Worm (Caenorhabditis elegans) whole organism, L2 larva: ENCODE results near the gene frpr-3.

ENCODE experiments used
- ama-1 ChIP-seq: fragments of 150-350 bp; optimal IDR thresholded peaks from 2 replicates; lab custom pipeline; 2018; ENCODE audit warnings: inconsistent platforms
- dmd-4 ChIP-seq: sonication (generic microtip); optimal IDR thresholded peaks from 2 replicates; lab custom pipeline; 2017; ENCODE audit warnings: missing biosample characterization, missing genetic modification characterization
- elt-1 ChIP-seq: fragments of 150-350 bp; optimal IDR thresholded peaks from 2 replicates; lab custom pipeline; 2014; ENCODE audit warnings: missing biosample characterization, missing genetic modification characterization
- lin-11 ChIP-seq: fragments of 150-350 bp; sonication (generic microtip); optimal IDR thresholded peaks from 2 replicates; lab custom pipeline; 2014; ENCODE audit warnings: missing biosample characterization, missing genetic modification characterization, inconsistent platforms, mixed read lengths
- lin-39 ChIP-seq: fragments of 150-350 bp; optimal IDR thresholded peaks from 2 replicates; lab custom pipeline; 2014; ENCODE audit warnings: missing biosample characterization, missing genetic modification reagents, missing genetic modification characterization
- lsy-2 ChIP-seq, 2 experiments: fragments of 150-350 bp in 1 of 2; sonication (generic microtip) in 1 of 2; optimal IDR thresholded peaks; 2 replicates each; lab custom pipeline; 2014 to 2017; ENCODE audit warnings: missing biosample characterization in 2 of 2, missing genetic modification characterization in 2 of 2
- nhr-21 ChIP-seq: fragments of 150-350 bp; optimal IDR thresholded peaks from 2 replicates; lab custom pipeline; 2014; ENCODE audit warnings: missing biosample characterization, missing genetic modification characterization
- nhr-25 ChIP-seq: fragments of 150-350 bp; sonication (generic microtip); optimal IDR thresholded peaks from 3 replicates; lab custom pipeline; 2014; ENCODE audit warnings: missing biosample characterization, missing genetic modification characterization
- sma-9 ChIP-seq, 2 experiments: fragments of 150-350 bp in 1 of 2; sonication (generic microtip) in 1 of 2; optimal IDR thresholded peaks; 2 replicates each; lab custom pipeline; 2014 to 2016; ENCODE audit warnings: missing genetic modification characterization in 2 of 2, mild to moderate bottlenecking in 1 of 2, missing biosample characterization in 1 of 2, missing compliant biosample characterization in 1 of 2, missing genetic modification reagents in 1 of 2, moderate library complexity in 1 of 2
- unc-62 ChIP-seq: fragments of 150-350 bp; optimal IDR thresholded peaks from 2 replicates; lab custom pipeline; 2014; ENCODE audit warnings: missing biosample characterization, missing genetic modification reagents, missing genetic modification characterization

DNA sequence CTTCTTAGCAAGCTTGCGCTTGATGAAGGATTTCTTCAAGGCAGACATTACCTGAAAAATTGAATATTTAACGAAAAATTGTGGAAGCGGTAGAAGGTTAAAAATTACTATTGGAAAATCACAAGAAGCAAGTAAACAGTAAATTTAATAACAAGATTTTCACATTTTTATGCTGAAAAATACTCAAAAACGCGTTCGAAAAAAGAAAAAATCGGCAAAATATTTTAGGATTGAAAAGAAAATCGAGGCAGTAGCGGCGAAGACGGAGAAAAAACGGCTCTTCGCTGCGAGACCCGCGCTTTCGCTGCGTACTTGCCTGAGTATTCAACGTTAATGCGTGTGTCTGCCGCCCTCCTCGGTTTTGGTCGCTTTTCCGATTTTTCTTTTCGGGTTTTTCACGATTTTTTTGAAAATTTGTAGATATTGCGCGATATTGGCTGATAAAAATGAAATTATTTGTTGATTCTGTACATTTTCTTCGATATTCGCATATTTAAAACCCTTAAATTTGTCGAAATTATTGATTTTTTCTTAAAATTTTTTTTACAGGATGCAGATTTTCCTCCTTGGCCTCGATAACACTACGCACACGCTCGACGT lies 5.1 kb downstream of the frpr-3 start, which contains the start of the genes rpl-39 and rps-30:
- TF ChIP-seq lin-39 (tag; lab: Kevin White, UChicago) (no peak), ama-1 (lab: Kevin White, UChicago) (no peak), lin-11 (tag; lab: Kevin White, UChicago) (peak; percentile 81), unc-62 (no peak), dmd-4 (no peak), nhr-21 (tag; lab: Kevin White, UChicago) (peak; percentile 73), lsy-2 (tag; optimal IDR thresholded peaks at IDR 0.05; lab: Kevin White, UChicago) (peak; percentile 68 to 92), sma-9 (GFP tag; optimal IDR thresholded peaks at IDR 0.05; lab: Kevin White, UChicago) (peak; percentile 80), sma-9 (tag; optimal IDR thresholded peaks at IDR 0.05; lab: Kevin White, UChicago) (no peak), nhr-25 (peak; percentile 78), elt-1 (tag; lab: Kevin White, UChicago) (no peak)
